Worm (Caenorhabditis elegans) whole organism, L4/young adult: ENCODE measurements around the gene tsp-3.

ENCODE experiments used
- W03F9.2 ChIP-seq: fragments of 150-350 bp; optimal IDR thresholded peaks from 2 replicates; lab custom pipeline; 2014; ENCODE audit warnings: missing biosample characterization, missing genetic modification characterization
- dao-5 ChIP-seq: sonication (generic microtip); optimal IDR thresholded peaks from 2 replicates; lab custom pipeline; 2016; ENCODE audit warnings: missing genotype, missing genetic modification characterization, moderate library complexity, missing compliant biosample characterization
- him-1 ChIP-seq: sonication (generic microtip); optimal IDR thresholded peaks from 2 replicates; lab custom pipeline; 2016; ENCODE audit warnings: missing genotype, missing genetic modification reagents, missing genetic modification characterization, missing compliant biosample characterization

- TF ChIP-seq W03F9.2 (tag; lab: Kevin White, UChicago) (no peak), him-1 (tag; lab: Kevin White, UChicago) (no peak), dao-5 (tag; lab: Kevin White, UChicago) (no peak)
Measured at ce11 chrIII:13201901-13202300, 10.6 kb upstream of the tsp-3 start.
